Fruit fly (Drosophila melanogaster): ENCODE results near the gene Sol1.

DNA sequence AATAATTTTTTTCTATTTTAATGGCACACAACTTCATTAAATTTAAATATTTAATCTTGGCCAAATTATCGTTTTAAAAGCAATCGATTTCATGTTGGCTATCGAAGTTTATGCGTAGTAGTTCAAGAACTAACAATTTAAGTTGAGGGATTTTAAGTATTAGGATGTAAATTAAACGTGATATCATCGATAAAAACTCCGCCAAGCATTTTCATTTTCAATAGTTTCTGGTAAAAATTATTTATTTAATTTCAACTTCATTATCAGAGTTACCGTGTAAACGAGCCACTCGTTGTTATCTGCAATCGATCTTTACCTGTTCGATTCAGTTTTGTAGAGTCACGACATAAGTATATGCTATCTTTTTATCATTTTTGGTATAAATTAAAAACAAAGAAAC, 16.9 kb downstream of the Sol1 start:
- TF ChIP-seq CG13204 (GFP tag; optimal IDR thresholded peaks at IDR 0.05) = no peak
- peak; percentile 93 for TF ChIP-seq CG32121 (GFP tag; IDR thresholded peaks at IDR 0.05)
- peak; percentile 99 for TF ChIP-seq D1 (tag; optimal IDR thresholded peaks at IDR 0.05)
- peak; percentile 98 for TF ChIP-seq CG34367 (tag; optimal IDR thresholded peaks at IDR 0.05)
- TF ChIP-seq Pif1B (GFP tag; optimal IDR thresholded peaks at IDR 0.05) = peak; percentile 97
